Worm (Caenorhabditis elegans): ENCODE results near the gene B0244.5.

DNA sequence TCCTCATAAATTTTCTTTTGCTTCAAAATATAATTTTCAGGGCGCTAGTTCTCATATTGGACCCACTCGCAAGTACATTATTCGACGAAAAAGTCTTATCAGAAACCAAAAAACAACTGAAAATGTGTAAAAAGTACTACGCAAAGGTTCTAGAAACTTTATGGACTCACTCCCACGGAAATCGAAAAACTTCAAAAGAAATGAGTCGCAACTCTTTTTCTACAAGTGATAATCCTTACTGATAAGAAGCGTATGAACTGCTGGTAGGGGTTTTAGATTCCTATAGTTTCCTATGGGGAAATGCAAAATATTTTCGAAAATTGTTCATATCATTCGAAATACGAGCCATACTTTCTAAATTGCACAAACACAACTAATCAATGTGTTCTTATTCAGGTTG is at the start of gene B0244.5:
- no peak for TF ChIP-seq zag-1 (tag; optimal IDR thresholded peaks at IDR 0.05)
- TF ChIP-seq egl-27 (tag; optimal IDR thresholded peaks at IDR 0.05): no peak
